Worm (Caenorhabditis elegans) whole organism, L2 larva: ENCODE measurements around the gene irld-22.

ENCODE experiments used
- C34F6.9 ChIP-seq: fragments of 150-350 bp; optimal IDR thresholded peaks from 2 replicates; lab custom pipeline; 2014; ENCODE audit warnings: missing biosample characterization, missing genetic modification characterization
- R02D3.7 ChIP-seq: fragments of 150-350 bp; optimal IDR thresholded peaks from 2 replicates; lab custom pipeline; 2014; ENCODE audit warnings: missing biosample characterization, missing genetic modification characterization
- ZK546.5 ChIP-seq: sonication (generic microtip); optimal IDR thresholded peaks from 2 replicates; lab custom pipeline; 2017; ENCODE audit warnings: missing biosample characterization, missing genetic modification characterization
- alr-1 ChIP-seq: fragments of 150-350 bp; optimal IDR thresholded peaks from 2 replicates; lab custom pipeline; 2014; ENCODE audit warnings: missing biosample characterization, missing genetic modification characterization
- aly-2 ChIP-seq: fragments of 150-350 bp; optimal IDR thresholded peaks from 2 replicates; lab custom pipeline; 2014; ENCODE audit warnings: missing biosample characterization, missing genetic modification characterization
- ama-1 ChIP-seq: fragments of 150-350 bp; optimal IDR thresholded peaks from 2 replicates; lab custom pipeline; 2018; ENCODE audit warnings: inconsistent platforms
- blmp-1 ChIP-seq: sonication (generic microtip); optimal IDR thresholded peaks from 2 replicates; lab custom pipeline; 2017; ENCODE audit warnings: missing genetic modification characterization, mild to moderate bottlenecking, missing compliant biosample characterization, antibody characterized with exemption, moderate library complexity; ENCODE audit not compliant: insufficient read depth
- ceh-16 ChIP-seq: fragments of 150-350 bp; optimal IDR thresholded peaks from 2 replicates; lab custom pipeline; 2014; ENCODE audit warnings: missing biosample characterization, missing genetic modification characterization
- ceh-82 ChIP-seq: fragments of 150-350 bp; optimal IDR thresholded peaks from 2 replicates; lab custom pipeline; 2014; ENCODE audit warnings: missing biosample characterization, missing genetic modification characterization
- crh-2 ChIP-seq: sonication (generic microtip); optimal IDR thresholded peaks from 2 replicates; lab custom pipeline; 2017; ENCODE audit warnings: missing biosample characterization, missing genetic modification characterization
- dmd-4 ChIP-seq: sonication (generic microtip); optimal IDR thresholded peaks from 2 replicates; lab custom pipeline; 2017; ENCODE audit warnings: missing biosample characterization, missing genetic modification characterization
- egl-27 ChIP-seq: sonication (generic microtip); optimal IDR thresholded peaks from 3 replicates; lab custom pipeline; 2017; ENCODE audit warnings: missing biosample characterization, missing genetic modification reagents, missing genetic modification characterization
- elt-1 ChIP-seq: fragments of 150-350 bp; optimal IDR thresholded peaks from 2 replicates; lab custom pipeline; 2014; ENCODE audit warnings: missing biosample characterization, missing genetic modification characterization
- elt-3 ChIP-seq: sonication (generic microtip); optimal IDR thresholded peaks from 2 replicates; lab custom pipeline; 2017; ENCODE audit warnings: missing biosample characterization, missing genetic modification characterization
- fos-1 ChIP-seq: fragments of 150-350 bp; optimal IDR thresholded peaks from 2 replicates; lab custom pipeline; 2014; ENCODE audit warnings: missing biosample characterization, missing genetic modification characterization
- lin-13 ChIP-seq: fragments of 150-350 bp; optimal IDR thresholded peaks from 2 replicates; lab custom pipeline; 2014; ENCODE audit warnings: missing biosample characterization, missing genetic modification reagents, missing genetic modification characterization
- lin-39 ChIP-seq: fragments of 150-350 bp; optimal IDR thresholded peaks from 2 replicates; lab custom pipeline; 2014; ENCODE audit warnings: missing biosample characterization, missing genetic modification reagents, missing genetic modification characterization
- lsy-2 ChIP-seq, 2 experiments: fragments of 150-350 bp in 1 of 2; sonication (generic microtip) in 1 of 2; optimal IDR thresholded peaks; 2 replicates each; lab custom pipeline; 2014 to 2017; ENCODE audit warnings: missing biosample characterization in 2 of 2, missing genetic modification characterization in 2 of 2
- mbf-1 ChIP-seq: sonication (generic microtip); optimal IDR thresholded peaks from 2 replicates; lab custom pipeline; 2017; ENCODE audit warnings: missing biosample characterization, missing genetic modification characterization
- mdl-1 ChIP-seq, 2 experiments: fragments of 150-350 bp in 1 of 2; sonication (generic microtip) in 1 of 2; optimal IDR thresholded peaks; 2 replicates each; lab custom pipeline; 2017; ENCODE audit warnings: missing biosample characterization in 2 of 2, missing genetic modification characterization in 2 of 2
- nhr-11 ChIP-seq: fragments of 150-350 bp; optimal IDR thresholded peaks from 2 replicates; lab custom pipeline; 2014; ENCODE audit warnings: missing biosample characterization, missing genetic modification characterization
- nhr-12 ChIP-seq: fragments of 150-350 bp; optimal IDR thresholded peaks from 2 replicates; lab custom pipeline; 2014; ENCODE audit warnings: missing biosample characterization, missing genetic modification characterization
- nhr-129 ChIP-seq: fragments of 150-350 bp; optimal IDR thresholded peaks from 2 replicates; lab custom pipeline; 2014; ENCODE audit warnings: missing biosample characterization, missing genetic modification characterization
- nhr-23 ChIP-seq: fragments of 150-350 bp; optimal IDR thresholded peaks from 2 replicates; lab custom pipeline; 2014; ENCODE audit warnings: missing biosample characterization, missing genetic modification reagents, missing genetic modification characterization
- nhr-6 ChIP-seq: fragments of 150-350 bp; optimal IDR thresholded peaks from 2 replicates; lab custom pipeline; 2014; ENCODE audit warnings: missing biosample characterization, missing genetic modification characterization
- sem-4 ChIP-seq: fragments of 150-350 bp; optimal IDR thresholded peaks from 2 replicates; lab custom pipeline; 2014; ENCODE audit warnings: missing biosample characterization, missing genetic modification reagents, missing genetic modification characterization
- skn-1 ChIP-seq: sonication (generic microtip); optimal IDR thresholded peaks from 2 replicates; lab custom pipeline; 2017; ENCODE audit warnings: missing biosample characterization, missing genetic modification characterization
- sma-3 ChIP-seq: sonication (generic microtip); optimal IDR thresholded peaks from 2 replicates; lab custom pipeline; 2016; ENCODE audit warnings: missing genetic modification reagents, missing genetic modification characterization, missing compliant biosample characterization
- sma-9 ChIP-seq, 2 experiments: fragments of 150-350 bp in 1 of 2; sonication (generic microtip) in 1 of 2; optimal IDR thresholded peaks; 2 replicates each; lab custom pipeline; 2014 to 2016; ENCODE audit warnings: missing genetic modification characterization in 2 of 2, mild to moderate bottlenecking in 1 of 2, missing biosample characterization in 1 of 2, missing compliant biosample characterization in 1 of 2, missing genetic modification reagents in 1 of 2, moderate library complexity in 1 of 2
- snpc-4 ChIP-seq: fragments of 150-350 bp; optimal IDR thresholded peaks from 2 replicates; lab custom pipeline; 2014; ENCODE audit warnings: missing biosample characterization, missing genetic modification characterization
- unc-39 ChIP-seq: fragments of 150-350 bp; optimal IDR thresholded peaks from 2 replicates; lab custom pipeline; 2014; ENCODE audit warnings: missing biosample characterization, missing genetic modification characterization
- unc-55 ChIP-seq: fragments of 150-350 bp; sonication (generic microtip); optimal IDR thresholded peaks from 3 replicates; lab custom pipeline; 2014; ENCODE audit warnings: missing biosample characterization, missing genetic modification reagents, missing genetic modification characterization
- unc-62 ChIP-seq: fragments of 150-350 bp; optimal IDR thresholded peaks from 2 replicates; lab custom pipeline; 2014; ENCODE audit warnings: missing biosample characterization, missing genetic modification reagents, missing genetic modification characterization
- zag-1 ChIP-seq: fragments of 150-350 bp; optimal IDR thresholded peaks from 2 replicates; lab custom pipeline; 2014; ENCODE audit warnings: missing biosample characterization, missing genetic modification characterization
- ztf-1 ChIP-seq: fragments of 200-800 bp; sonication (Bioruptor generic); conservative IDR thresholded peaks from 2 replicates; pipeline ENCODE4 v1.3.6; 2022; ENCODE audit warnings: missing genetic modification characterization, missing compliant biosample characterization
- ztf-11 ChIP-seq: sonication (generic microtip); optimal IDR thresholded peaks from 2 replicates; lab custom pipeline; 2017; ENCODE audit warnings: missing biosample characterization, missing genetic modification characterization

Gene irld-22

DNA sequence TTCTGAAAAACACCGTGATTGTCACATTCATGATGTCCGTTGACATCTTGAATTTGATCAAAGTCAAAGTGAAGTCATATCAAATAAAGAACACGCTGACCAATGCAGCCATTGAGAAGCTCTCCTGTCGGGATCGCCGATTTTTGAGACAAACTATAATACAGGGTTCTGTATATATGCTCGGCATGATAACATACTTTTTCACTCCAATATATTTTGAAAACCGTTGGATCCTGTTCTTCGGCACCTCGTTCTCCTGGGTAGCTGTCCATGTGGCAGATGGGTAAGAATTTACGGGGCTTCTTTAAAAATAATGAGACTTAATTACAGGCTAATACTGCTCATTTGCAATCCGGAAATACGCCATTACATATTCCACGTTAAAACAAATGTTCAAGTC is 22.5 kb upstream of the irld-22 start:
- no peak for TF ChIP-seq crh-2 (tag; lab: Kevin White, UChicago)
- no peak for TF ChIP-seq blmp-1 (tag; lab: Kevin White, UChicago)
- TF ChIP-seq ceh-82 (tag; lab: Kevin White, UChicago): no peak
- no peak for TF ChIP-seq zag-1 (tag; lab: Kevin White, UChicago)
- no peak for TF ChIP-seq unc-39 (tag; lab: Kevin White, UChicago)
- no peak for TF ChIP-seq ama-1 (lab: Kevin White, UChicago)
- TF ChIP-seq sem-4 (tag; lab: Kevin White, UChicago): no peak
- TF ChIP-seq R02D3.7 (tag; lab: Kevin White, UChicago): no peak
- TF ChIP-seq alr-1: no peak
- no peak for TF ChIP-seq C34F6.9 (tag; lab: Kevin White, UChicago)
- no peak for TF ChIP-seq nhr-129 (tag; lab: Kevin White, UChicago)
- TF ChIP-seq sma-9 (GFP tag; optimal IDR thresholded peaks at IDR 0.05; lab: Kevin White, UChicago): no peak
- TF ChIP-seq sma-9 (tag; optimal IDR thresholded peaks at IDR 0.05; lab: Kevin White, UChicago): no peak
- no peak for TF ChIP-seq ztf-11
- no peak for TF ChIP-seq lin-39 (tag; lab: Kevin White, UChicago)
- TF ChIP-seq lin-13 (GFP tag; lab: Kevin White, UChicago): no peak
- no peak for TF ChIP-seq ceh-16 (tag; lab: Kevin White, UChicago)
- TF ChIP-seq nhr-6 (tag; lab: Kevin White, UChicago): no peak

DNA sequence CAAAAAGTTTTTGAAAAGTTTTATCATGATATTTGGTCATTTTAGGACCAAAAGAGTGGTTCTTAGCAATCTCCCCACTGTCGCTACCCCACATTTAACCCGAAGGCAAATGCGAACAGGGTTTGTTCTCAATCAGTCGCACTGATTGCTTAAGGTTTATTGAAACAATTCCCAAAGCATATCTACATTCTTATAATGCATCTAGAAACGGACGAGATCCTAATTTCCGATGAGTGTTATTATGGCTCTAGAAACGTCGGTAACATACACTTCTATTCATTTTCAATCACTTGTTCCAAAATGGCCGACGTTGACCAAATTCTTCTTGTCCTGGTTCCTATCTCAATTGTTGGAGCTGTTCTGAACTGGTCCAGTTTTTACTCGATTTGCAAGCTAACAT is 21.6 kb upstream of the irld-22 start, which contains the start of gene srx-65:
TSS of gene srx-65 (plus strand) at position 301 of the 400 bp plus-strand sequence.
- no peak for TF ChIP-seq nhr-23
- TF ChIP-seq ztf-1 (GFP tag; lab: Robert Waterston, UW): no peak
- no peak for TF ChIP-seq elt-3 (tag; lab: Kevin White, UChicago)
- no peak for TF ChIP-seq egl-27 (tag; lab: Kevin White, UChicago)
- no peak for TF ChIP-seq skn-1
- TF ChIP-seq, all 48 proteins: peak for 0

DNA sequence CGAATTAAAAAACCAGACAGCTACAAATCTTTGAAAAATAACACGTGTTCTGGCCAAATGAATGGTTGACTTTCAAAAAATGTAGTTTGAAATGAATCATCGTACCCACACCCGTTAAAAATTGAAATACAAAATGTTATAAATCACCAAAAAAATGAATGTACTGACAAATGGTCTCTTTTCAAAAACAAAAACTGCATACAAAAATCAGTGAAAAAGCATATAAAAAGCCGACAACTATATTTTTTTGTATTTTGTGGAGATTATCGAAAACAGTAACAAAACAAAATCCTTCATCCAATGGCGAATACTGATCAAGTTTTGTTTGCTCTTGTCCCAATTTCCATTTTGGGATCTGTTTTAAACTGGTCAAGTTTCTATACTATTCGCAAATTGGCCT is 19.3 kb upstream of the irld-22 start, which contains the start of gene srx-66:
TSS of gene srx-66 (plus strand) at position 301 of the 400 bp plus-strand sequence.
- no peak for TF ChIP-seq sma-3 (GFP tag; lab: Kevin White, UChicago)
- no peak for TF ChIP-seq alr-1
- TF ChIP-seq ZK546.5 (tag; lab: Kevin White, UChicago): no peak
- no peak for TF ChIP-seq dmd-4 (tag; lab: Kevin White, UChicago)
- no peak for TF ChIP-seq skn-1
- TF ChIP-seq ama-1 (lab: Kevin White, UChicago): no peak
- no peak for TF ChIP-seq ztf-1 (GFP tag; lab: Robert Waterston, UW)
- no peak for TF ChIP-seq nhr-23
- TF ChIP-seq nhr-12 (tag; lab: Kevin White, UChicago): no peak
- no peak for TF ChIP-seq unc-62 (GFP tag; lab: Kevin White, UChicago)
- TF ChIP-seq egl-27 (tag; lab: Kevin White, UChicago): no peak
- no peak for TF ChIP-seq lsy-2 (tag; optimal IDR thresholded peaks at IDR 0.05; lab: Kevin White, UChicago)
- TF ChIP-seq elt-3 (tag; lab: Kevin White, UChicago): no peak
- TF ChIP-seq C34F6.9 (tag; lab: Kevin White, UChicago): no peak
- no peak for TF ChIP-seq mbf-1 (tag; lab: Kevin White, UChicago)
- TF ChIP-seq mdl-1 (tag; optimal IDR thresholded peaks at IDR 0.05; lab: Kevin White, UChicago): no peak
- no peak for TF ChIP-seq elt-1
- TF ChIP-seq unc-55 (GFP tag; lab: Kevin White, UChicago): no peak
- TF ChIP-seq, all 48 proteins: peak for 0

DNA sequence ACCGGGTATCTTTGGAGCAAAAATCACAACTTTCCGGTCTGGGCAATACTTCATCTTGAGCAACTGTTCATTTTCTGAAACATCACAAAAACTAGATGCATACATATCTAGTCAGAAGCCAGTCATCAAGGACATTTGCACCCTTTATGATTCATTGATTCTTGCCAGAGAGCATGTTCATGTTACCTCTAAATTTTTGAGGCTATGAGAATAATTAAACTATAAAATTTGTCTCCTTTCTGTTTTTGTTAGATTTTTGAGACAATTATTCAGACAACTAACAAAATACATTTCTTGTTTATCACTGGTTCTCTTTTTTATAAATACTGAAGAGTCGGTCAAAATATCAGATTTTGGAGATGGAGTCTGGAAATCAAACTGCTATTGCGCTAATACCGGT is 16.5 kb upstream of the irld-22 start, which contains the start of gene srx-67:
TSS of gene srx-67 (plus strand) at position 301 of the 400 bp plus-strand sequence.
- TF ChIP-seq sma-3 (GFP tag; lab: Kevin White, UChicago) (no peak), unc-39 (tag; lab: Kevin White, UChicago) (no peak), lin-39 (tag; lab: Kevin White, UChicago) (no peak), C34F6.9 (tag; lab: Kevin White, UChicago) (no peak), alr-1 (no peak), lsy-2 (tag; optimal IDR thresholded peaks at IDR 0.05; lab: Kevin White, UChicago) (no peak), fos-1 (tag; lab: Kevin White, UChicago) (no peak), nhr-129 (tag; lab: Kevin White, UChicago) (no peak), mdl-1 (tag; optimal IDR thresholded peaks at IDR 0.05; lab: Kevin White, UChicago) (no peak), nhr-6 (tag; lab: Kevin White, UChicago) (no peak), aly-2 (tag; lab: Kevin White, UChicago) (no peak), snpc-4 (no peak), elt-1 (no peak), ceh-16 (tag; lab: Kevin White, UChicago) (no peak), nhr-11 (tag; lab: Kevin White, UChicago) (no peak), sma-9 (GFP tag; optimal IDR thresholded peaks at IDR 0.05; lab: Kevin White, UChicago) (no peak), sma-9 (tag; optimal IDR thresholded peaks at IDR 0.05; lab: Kevin White, UChicago) (no peak), crh-2 (tag; lab: Kevin White, UChicago) (no peak), nhr-23 (no peak)
- TF ChIP-seq, all 48 proteins: peak for 0
